Fruit fly (Drosophila melanogaster) whole organism, embryonic: ENCODE data around the gene SerRS.

ENCODE experiments used
- ATbp ChIP-seq: fragments of 200-800 bp; sonication (Bioruptor generic); optimal IDR thresholded peaks from 2 replicates; lab custom pipeline; 2017; ENCODE audit warnings: missing biosample characterization, mild to moderate bottlenecking, missing genetic modification characterization, missing genetic modification reagents
- CG10366 ChIP-seq: fragments of 200-800 bp; sonication (Bioruptor generic); IDR thresholded peaks from 2 replicates; pipeline ENCODE4 v1.3.6; 2022; ENCODE audit warnings: missing biosample characterization, missing genetic modification characterization
- CG10979 ChIP-seq: fragments of 200-800 bp; sonication (Bioruptor generic); optimal IDR thresholded peaks from 2 replicates; lab custom pipeline; 2018; ENCODE audit warnings: missing biosample characterization, mild to moderate bottlenecking, missing genetic modification characterization, moderate library complexity
- CG11560 ChIP-seq: fragments of 200-800 bp; sonication (Bioruptor generic); IDR thresholded peaks from 3 replicates; pipeline ENCODE4 v1.3.6; 2022; ENCODE audit warnings: missing biosample characterization, missing genetic modification characterization
- CG11695 ChIP-seq: fragments of 200-800 bp; sonication (Bioruptor generic); IDR thresholded peaks from 3 replicates; pipeline ENCODE4 v1.3.6; 2022; ENCODE audit warnings: missing biosample characterization, missing genetic modification characterization
- CG13123 ChIP-seq: fragments of 200-800 bp; sonication (Bioruptor generic); optimal IDR thresholded peaks from 2 replicates; lab custom pipeline; 2016; ENCODE audit warnings: missing biosample characterization, missing genetic modification characterization
- CG14014 ChIP-seq: fragments of 200-800 bp; sonication (Bioruptor generic); IDR thresholded peaks from 2 replicates; pipeline ENCODE4 v1.3.6; 2022; ENCODE audit warnings: missing biosample characterization, missing genetic modification characterization
- CG14710 ChIP-seq: fragments of 200-800 bp; sonication (Bioruptor generic); optimal IDR thresholded peaks from 3 replicates; lab custom pipeline; 2019; ENCODE audit warnings: missing biosample characterization, mild to moderate bottlenecking, missing genetic modification characterization, moderate library complexity
- CG15011 ChIP-seq: fragments of 200-800 bp; sonication (Bioruptor generic); optimal IDR thresholded peaks from 3 replicates; lab custom pipeline; 2018; ENCODE audit warnings: missing biosample characterization, mild to moderate bottlenecking, missing genetic modification characterization
- CG17186 ChIP-seq: fragments of 200-800 bp; sonication (Bioruptor generic); optimal IDR thresholded peaks from 3 replicates; lab custom pipeline; 2017; ENCODE audit warnings: missing biosample characterization, missing genetic modification reagents, missing genetic modification characterization
- CG18619 ChIP-seq: fragments of 200-800 bp; sonication (Bioruptor generic); optimal IDR thresholded peaks from 3 replicates; lab custom pipeline; 2017; ENCODE audit warnings: missing biosample characterization, mild to moderate bottlenecking, missing genetic modification characterization
- CG3163 ChIP-seq: fragments of 200-800 bp; sonication (Bioruptor generic); optimal IDR thresholded peaks from 3 replicates; lab custom pipeline; 2016; ENCODE audit warnings: missing biosample characterization, missing genetic modification characterization
- CG32772 ChIP-seq: fragments of 200-800 bp; sonication (Bioruptor generic); IDR thresholded peaks from 2 replicates; pipeline ENCODE4 v1.3.6; 2022; ENCODE audit warnings: missing biosample characterization, missing genetic modification characterization
- CG3726 ChIP-seq: fragments of 200-800 bp; sonication (Bioruptor generic); IDR thresholded peaks from 3 replicates; pipeline ENCODE4, ENCODE4 v1.3.6; 2022; ENCODE audit warnings: missing biosample characterization, missing genetic modification characterization
- CG4282 ChIP-seq: fragments of 200-800 bp; sonication (Bioruptor generic); optimal IDR thresholded peaks from 2 replicates; lab custom pipeline; 2016; ENCODE audit warnings: missing biosample characterization, missing genetic modification characterization
- CG4617 ChIP-seq: fragments of 200-800 bp; sonication (Bioruptor generic); optimal IDR thresholded peaks from 3 replicates; lab custom pipeline; 2016; ENCODE audit warnings: missing biosample characterization, missing genetic modification characterization, borderline replicate concordance
- CG4707 ChIP-seq: fragments of 200-800 bp; sonication (Bioruptor generic); optimal IDR thresholded peaks from 2 replicates; lab custom pipeline; 2018; ENCODE audit warnings: missing biosample characterization, mild to moderate bottlenecking, missing genetic modification characterization, moderate library complexity
- CG4820 ChIP-seq: fragments of 200-800 bp; sonication (Bioruptor generic); optimal IDR thresholded peaks from 3 replicates; lab custom pipeline; 2016; ENCODE audit warnings: missing biosample characterization, missing genetic modification characterization
- CG6689 ChIP-seq: fragments of 200-800 bp; sonication (Bioruptor generic); IDR thresholded peaks from 2 replicates; pipeline ENCODE4 v1.3.6; 2022; ENCODE audit warnings: missing biosample characterization, missing genetic modification characterization
- CG6791 ChIP-seq: fragments of 200-800 bp; sonication (Bioruptor generic); IDR thresholded peaks from 3 replicates; pipeline ENCODE4 v1.3.6; 2022; ENCODE audit warnings: missing biosample characterization, missing genetic modification characterization; ENCODE audit not compliant: partially characterized antibody
- CG6813 ChIP-seq: fragments of 200-800 bp; sonication (Bioruptor generic); optimal IDR thresholded peaks from 2 replicates; lab custom pipeline; 2017; ENCODE audit warnings: missing biosample characterization, missing genetic modification characterization, mild to moderate bottlenecking, moderate library complexity, missing genetic modification reagents
- CG7786 ChIP-seq: fragments of 200-800 bp; sonication (Bioruptor generic); optimal IDR thresholded peaks from 2 replicates; lab custom pipeline; 2016; ENCODE audit warnings: missing biosample characterization, missing genetic modification characterization
- CG7963 ChIP-seq: fragments of 200-800 bp; sonication (Bioruptor generic); IDR thresholded peaks from 3 replicates; pipeline ENCODE4 v1.3.6; 2022; ENCODE audit warnings: missing biosample characterization, missing genetic modification characterization; ENCODE audit not compliant: partially characterized antibody
- CG9876 ChIP-seq: fragments of 200-800 bp; sonication (Bioruptor generic); optimal IDR thresholded peaks from 2 replicates; lab custom pipeline; 2016; ENCODE audit warnings: missing biosample characterization, missing genetic modification characterization
- Dip3 ChIP-seq: fragments of 200-800 bp; sonication (Bioruptor generic); optimal IDR thresholded peaks from 3 replicates; lab custom pipeline; 2016; ENCODE audit warnings: missing biosample characterization, missing genetic modification characterization
- Ets97D ChIP-seq: fragments of 200-800 bp; sonication (Bioruptor generic); optimal IDR thresholded peaks from 3 replicates; lab custom pipeline; 2016; ENCODE audit warnings: missing biosample characterization, missing genetic modification characterization
- Fer2 ChIP-seq: fragments of 200-800 bp; sonication (Bioruptor generic); optimal IDR thresholded peaks from 2 replicates; lab custom pipeline; 2018; ENCODE audit warnings: missing biosample characterization, mild to moderate bottlenecking, missing genetic modification characterization, moderate library complexity
- Gug ChIP-seq: fragments of 200-800 bp; sonication (Bioruptor generic); IDR thresholded peaks from 4 replicates; pipeline ENCODE4 v1.3.6; 2022; ENCODE audit warnings: missing biosample characterization, missing genetic modification characterization
- HLH3B ChIP-seq: fragments of 200-800 bp; sonication (Bioruptor generic); IDR thresholded peaks from 2 replicates; pipeline ENCODE4 v1.3.6; 2022; ENCODE audit warnings: missing biosample characterization, missing genetic modification characterization
- Kr ChIP-seq: fragments of 200-800 bp; sonication (Bioruptor generic); optimal IDR thresholded peaks from 2 replicates; lab custom pipeline; 2017; ENCODE audit warnings: missing biosample characterization, mild to moderate bottlenecking, missing genetic modification characterization
- Sin3A ChIP-seq: fragments of >200 bp; optimal IDR thresholded peaks from 2 replicates; lab custom pipeline; 2018
- Sry-δ ChIP-seq: fragments of 200-800 bp; sonication (Bioruptor generic); optimal IDR thresholded peaks from 2 replicates; lab custom pipeline; 2016; ENCODE audit warnings: missing biosample characterization, missing genetic modification characterization
- abd-A ChIP-seq: fragments of 200-800 bp; sonication (Bioruptor generic); optimal IDR thresholded peaks from 3 replicates; lab custom pipeline; 2019; ENCODE audit warnings: missing biosample characterization, mild to moderate bottlenecking, missing genetic modification characterization, moderate library complexity
- ato ChIP-seq: fragments of 200-800 bp; sonication (Bioruptor generic); IDR thresholded peaks from 2 replicates; pipeline ENCODE4 v1.3.6; 2022; ENCODE audit warnings: missing biosample characterization, missing genetic modification characterization; ENCODE audit not compliant: partially characterized antibody
- dan ChIP-seq: fragments of 200-800 bp; sonication (Bioruptor generic); IDR thresholded peaks from 2 replicates; pipeline ENCODE4 v1.3.6; 2022; ENCODE audit warnings: missing biosample characterization, missing genetic modification characterization
- emc ChIP-seq: fragments of 200-800 bp; sonication (Bioruptor generic); optimal IDR thresholded peaks from 2 replicates; lab custom pipeline; 2016; ENCODE audit warnings: missing biosample characterization, missing genetic modification characterization
- exex ChIP-seq: fragments of 200-800 bp; sonication (Bioruptor generic); optimal IDR thresholded peaks from 4 replicates; lab custom pipeline; 2018; ENCODE audit warnings: missing biosample characterization, mild to moderate bottlenecking, missing genetic modification characterization, moderate library complexity
- eyg ChIP-seq: fragments of 200-800 bp; sonication (Bioruptor generic); optimal IDR thresholded peaks from 3 replicates; lab custom pipeline; 2016; ENCODE audit warnings: missing biosample characterization, missing genetic modification characterization
- ftz-f1 ChIP-seq: fragments of 200-800 bp; sonication (Bioruptor generic); optimal IDR thresholded peaks from 2 replicates; lab custom pipeline; 2016; ENCODE audit warnings: missing biosample characterization, missing genetic modification characterization
- inv ChIP-seq: fragments of 200-800 bp; sonication (Bioruptor generic); IDR thresholded peaks from 2 replicates; pipeline ENCODE4 v1.3.6; 2022; ENCODE audit warnings: missing biosample characterization, missing genetic modification characterization; ENCODE audit not compliant: partially characterized antibody
- jing ChIP-seq: fragments of 200-800 bp; sonication (Bioruptor generic); optimal IDR thresholded peaks from 2 replicates; lab custom pipeline; 2018; ENCODE audit warnings: missing biosample characterization, mild to moderate bottlenecking, missing genetic modification characterization
- ken ChIP-seq: fragments of 200-800 bp; sonication (Bioruptor generic); IDR thresholded peaks from 3 replicates; pipeline ENCODE4 v1.3.6; 2022; ENCODE audit warnings: missing biosample characterization, missing genetic modification characterization
- kni ChIP-seq: fragments of 200-800 bp; sonication (Bioruptor generic); optimal IDR thresholded peaks from 3 replicates; lab custom pipeline; 2017; ENCODE audit warnings: mild to moderate bottlenecking, missing biosample characterization, missing genetic modification reagents, missing genetic modification characterization
- pros ChIP-seq: fragments of 200-800 bp; sonication (Bioruptor generic); optimal IDR thresholded peaks from 3 replicates; lab custom pipeline; 2019; ENCODE audit warnings: missing biosample characterization, mild to moderate bottlenecking, missing genetic modification characterization, moderate library complexity
- psq ChIP-seq: fragments of 200-800 bp; sonication (Bioruptor generic); optimal IDR thresholded peaks from 2 replicates; lab custom pipeline; 2017; ENCODE audit warnings: missing biosample characterization, missing genetic modification characterization
- schlank ChIP-seq: fragments of 200-800 bp; sonication (Bioruptor generic); optimal IDR thresholded peaks from 2 replicates; lab custom pipeline; 2018; ENCODE audit warnings: missing biosample characterization, mild to moderate bottlenecking, missing genetic modification characterization
- seq ChIP-seq: fragments of 200-800 bp; sonication (Bioruptor generic); IDR thresholded peaks from 2 replicates; pipeline ENCODE4 v1.3.6; 2022; ENCODE audit warnings: missing biosample characterization, missing genetic modification characterization
- shn ChIP-seq: fragments of 200-800 bp; sonication (Bioruptor generic); optimal IDR thresholded peaks from 3 replicates; lab custom pipeline; 2016; ENCODE audit warnings: missing biosample characterization, missing genetic modification characterization
- slbo ChIP-seq: fragments of 200-800 bp; sonication (Bioruptor generic); IDR thresholded peaks from 2 replicates; pipeline ENCODE4 v1.3.6; 2022; ENCODE audit warnings: missing biosample characterization, missing genetic modification characterization
- so ChIP-seq: fragments of 200-800 bp; sonication (Bioruptor generic); IDR thresholded peaks from 3 replicates; pipeline ENCODE4 v1.3.6; 2022; ENCODE audit warnings: missing biosample characterization, missing genetic modification characterization
- tx ChIP-seq: fragments of 200-800 bp; sonication (Bioruptor generic); optimal IDR thresholded peaks from 2 replicates; lab custom pipeline; 2016; ENCODE audit warnings: missing biosample characterization, missing genetic modification characterization
- unc-4 ChIP-seq: fragments of 200-800 bp; sonication (Bioruptor generic); IDR thresholded peaks from 2 replicates; pipeline ENCODE4 v1.3.6; 2022; ENCODE audit warnings: missing biosample characterization, missing genetic modification characterization; ENCODE audit not compliant: partially characterized antibody

Gene SerRS

dm6 chr2L:3012780-3013179 lies 24.4 kb downstream of the SerRS start (continued):
- TF ChIP-seq CG4617 (no peak), CG3726 (GFP tag; lab: Robert Waterston, UW) (no peak), CG9876 (GFP tag; lab: Kevin White, UChicago) (no peak), shn (GFP tag; lab: Kevin White, UChicago) (no peak), emc (no peak), Sry-δ (no peak), pros (GFP tag; lab: Kevin White, UChicago) (no peak), ATbp (no peak), Kr (no peak), kni (no peak), slbo (GFP tag; lab: Robert Waterston, UW) (peak; percentile 49), CG6689 (no peak), ken (GFP tag; lab: Robert Waterston, UW) (peak; percentile 38; the same call in 1 of the 3 replicates), CG7786 (GFP tag; lab: Kevin White, UChicago) (no peak), inv (GFP tag; lab: Robert Waterston, UW) (no peak), Gug (no peak), schlank (tag; lab: Kevin White, UChicago) (no peak), CG32772 (GFP tag; lab: Robert Waterston, UW) (0 out of 2 replicates have a peak, but pooled peaks have one; percentile 27), Fer2 (tag; lab: Kevin White, UChicago) (no peak), CG11560 (tag; lab: Robert Waterston, UW) (no peak), CG3163 (GFP tag; lab: Kevin White, UChicago) (no peak), CG10366 (GFP tag; lab: Robert Waterston, UW) (peak; percentile 14; the same call in 1 of the 2 replicates), CG10979 (peak; percentile 57), CG18619 (GFP tag; lab: Kevin White, UChicago) (no peak), ato (GFP tag; lab: Robert Waterston, UW) (no peak), seq (GFP tag; lab: Robert Waterston, UW) (no peak), HLH3B (GFP tag; lab: Robert Waterston, UW) (peak; percentile 50), CG13123 (GFP tag; lab: Kevin White, UChicago) (no peak), CG4707 (GFP tag; lab: Kevin White, UChicago) (no peak), CG14014 (GFP tag; lab: Robert Waterston, UW) (0 out of 2 replicates have a peak, but pooled peaks have one; percentile 10), tx (GFP tag; lab: Kevin White, UChicago) (no peak), CG7963 (GFP tag; lab: Robert Waterston, UW) (no peak), Ets97D (GFP tag; lab: Kevin White, UChicago) (no peak), exex (tag; lab: Kevin White, UChicago) (no peak), CG4820 (GFP tag; lab: Kevin White, UChicago) (peak; percentile 4), so (GFP tag; lab: Robert Waterston, UW) (no peak), CG6813 (GFP tag; lab: Kevin White, UChicago) (no peak), CG6791 (no peak), eyg (GFP tag; lab: Kevin White, UChicago) (no peak), CG15011 (GFP tag; lab: Kevin White, UChicago) (no peak), CG4282 (GFP tag; lab: Kevin White, UChicago) (no peak), psq (GFP tag; lab: Kevin White, UChicago) (no peak), abd-A (no peak), CG11695 (GFP tag; lab: Robert Waterston, UW) (no peak), unc-4 (GFP tag; lab: Robert Waterston, UW) (no peak), jing (GFP tag; lab: Kevin White, UChicago) (no peak), dan (GFP tag; lab: Robert Waterston, UW) (no peak), Sin3A (lab: Kevin White, UChicago) (no peak), CG17186 (GFP tag; lab: Kevin White, UChicago) (no peak), Dip3 (GFP tag; lab: Kevin White, UChicago) (no peak), CG14710 (tag; lab: Kevin White, UChicago) (peak; percentile 34), ftz-f1 (GFP tag; lab: Kevin White, UChicago) (no peak)
